Worm (Caenorhabditis elegans): Measurements from ENCODE around the gene misc-1.
A peak's percentile ranks its signal among the peaks of the same experiment; 100 is the strongest.

Gene misc-1

DNA sequence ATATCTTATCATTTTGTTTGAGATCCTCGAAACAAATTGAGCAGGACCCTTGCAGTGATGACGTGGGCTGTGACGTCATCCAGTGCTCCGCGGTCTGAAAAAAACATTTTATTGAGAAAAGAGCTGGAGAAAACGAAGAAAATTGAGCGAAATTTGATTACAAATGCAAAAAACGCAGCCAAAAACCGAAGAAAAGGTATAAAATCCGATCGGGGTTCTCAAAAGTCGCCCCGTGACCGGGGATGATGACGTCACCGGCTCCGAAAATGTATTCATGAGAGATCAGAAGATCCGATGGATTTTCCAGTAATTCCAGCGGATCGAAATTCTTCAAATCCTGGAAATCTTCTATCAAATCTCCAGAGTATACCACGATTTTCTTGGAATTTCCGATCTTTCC, 3.9 kb upstream of the misc-1 start, which contains the start of gene trul-1:
Gene trul-1 (minus strand): TSS at position 101 of the 400 bp plus-strand sequence.
- TF ChIP-seq lin-39 (tag; optimal IDR thresholded peaks at IDR 0.05) (no peak), zag-1 (tag; optimal IDR thresholded peaks at IDR 0.05) (no peak), mdl-1 (tag; optimal IDR thresholded peaks at IDR 0.05) (no peak), fkh-10 (GFP tag; optimal IDR thresholded peaks at IDR 0.05) (no peak), elt-1 (tag; optimal IDR thresholded peaks at IDR 0.05) (no peak), egl-5 (tag; optimal IDR thresholded peaks at IDR 0.05) (no peak), jun-1 (tag; optimal IDR thresholded peaks at IDR 0.05) (no peak), ceh-82 (tag; optimal IDR thresholded peaks at IDR 0.05) (no peak), ceh-28 (tag; optimal IDR thresholded peaks at IDR 0.05) (no peak), ZK546.5 (tag; optimal IDR thresholded peaks at IDR 0.05) (no peak), daf-12 (tag; optimal IDR thresholded peaks at IDR 0.05) (no peak), fkh-2 (tag; optimal IDR thresholded peaks at IDR 0.05) (no peak), ceh-16 (tag; optimal IDR thresholded peaks at IDR 0.05) (no peak), nhr-76 (tag; optimal IDR thresholded peaks at IDR 0.05) (no peak), mml-1 (tag; optimal IDR thresholded peaks at IDR 0.05) (no peak), nhr-28 (tag; optimal IDR thresholded peaks at IDR 0.05) (no peak)

DNA sequence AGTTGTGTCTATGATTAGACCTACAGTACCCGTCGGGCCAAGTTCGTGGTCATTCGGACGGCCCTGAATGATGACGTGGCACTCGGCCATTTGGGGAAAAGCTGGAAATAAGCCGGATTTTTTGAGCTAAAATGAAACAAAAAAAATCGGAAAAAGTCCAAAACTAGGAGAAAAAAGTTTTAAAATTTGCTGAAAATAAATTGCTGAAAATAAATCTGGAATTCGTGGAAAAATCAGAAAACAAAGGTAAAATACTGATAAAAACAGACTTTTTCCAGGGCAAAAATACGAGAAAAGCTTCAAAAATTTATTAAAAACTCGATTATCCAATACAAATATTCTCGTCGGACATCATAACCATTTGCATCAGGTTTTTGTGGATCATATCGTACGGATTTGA, 2.8 kb upstream of the misc-1 start, which contains the start of gene B0432.9:
Gene B0432.9 (minus strand): TSS at position 101 of the 400 bp plus-strand sequence.
- no peak for TF ChIP-seq ztf-11 (tag; optimal IDR thresholded peaks at IDR 0.05)

DNA sequence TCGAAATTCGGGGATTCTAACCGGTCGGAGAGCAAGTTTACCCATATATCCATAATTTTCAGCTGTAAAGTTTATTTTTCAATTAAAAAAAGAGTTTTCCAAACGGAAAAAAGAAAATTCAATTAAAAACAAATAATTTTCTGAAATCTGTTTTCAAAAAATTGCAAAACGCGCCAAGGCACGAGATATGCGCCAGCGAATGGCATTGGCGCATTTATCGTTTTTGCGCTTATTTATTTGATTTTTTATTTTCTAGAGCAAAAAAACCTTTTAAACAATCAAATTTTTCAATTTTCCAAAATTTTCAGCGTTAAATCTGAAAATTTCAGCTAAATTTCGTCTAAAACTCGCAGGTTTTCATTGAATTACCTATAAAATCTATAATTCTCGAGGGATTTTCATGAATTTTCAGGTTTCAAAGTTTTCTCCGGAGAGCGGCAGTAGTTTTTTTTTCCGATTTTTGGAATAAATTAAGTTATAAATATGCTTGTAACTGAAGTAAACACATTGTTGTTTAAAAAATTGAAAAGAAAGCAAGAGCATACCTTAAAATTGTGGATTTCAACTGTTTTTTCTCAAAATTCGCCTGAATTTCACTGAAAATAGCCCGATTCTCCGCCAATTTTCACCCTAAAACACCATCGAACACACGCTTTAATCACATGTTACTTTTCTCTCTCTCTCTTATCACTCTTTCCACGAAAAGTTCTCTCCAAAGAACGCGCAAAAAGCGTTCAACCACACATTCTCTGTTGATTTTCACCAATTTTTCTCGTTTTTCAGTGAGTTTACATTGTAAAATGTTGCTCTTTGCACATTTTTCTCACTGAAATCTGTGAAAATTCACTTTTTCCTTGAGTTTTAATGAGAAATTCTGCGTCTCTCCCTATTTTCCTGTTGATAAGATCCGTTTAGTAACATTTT, 536 bp upstream of the misc-1 start, which contains the start of gene B0432.10:
Gene B0432.10 (minus strand): TSS at position 649 of the 924 bp plus-strand sequence.
- TF ChIP-seq ama-1 (optimal IDR thresholded peaks at IDR 0.05) (peak; percentile 40), nhr-25 (tag; optimal IDR thresholded peaks at IDR 0.05) (peak; percentile 57), nfya-1 (tag; optimal IDR thresholded peaks at IDR 0.05; ENCODE audit: insufficient read depth) (peak; percentile 88), nhr-23 (tag; optimal IDR thresholded peaks at IDR 0.05) (peak; percentile 90), pha-4 (tag; optimal IDR thresholded peaks at IDR 0.05) (peak; percentile 94), lsy-12 (tag; optimal IDR thresholded peaks at IDR 0.05) (peak; percentile 42), elt-1 (tag; optimal IDR thresholded peaks at IDR 0.05) (no peak), ceh-28 (tag; optimal IDR thresholded peaks at IDR 0.05) (peak; percentile 18), lin-39 (tag; optimal IDR thresholded peaks at IDR 0.05) (peak; percentile 26), lin-15B (tag; optimal IDR thresholded peaks at IDR 0.05) (peak; percentile 92), ceh-82 (tag; optimal IDR thresholded peaks at IDR 0.05) (peak; percentile 47), nhr-43 (tag; optimal IDR thresholded peaks at IDR 0.05; ENCODE audit: poor library complexity, severe bottlenecking) (no peak), pqm-1 (tag; optimal IDR thresholded peaks at IDR 0.05) (peak; percentile 91), R02D3.7 (tag; optimal IDR thresholded peaks at IDR 0.05) (peak; percentile 56), hmg-11 (tag; optimal IDR thresholded peaks at IDR 0.05) (peak; percentile 18), unc-62 (GFP tag; optimal IDR thresholded peaks at IDR 0.05) (no peak), nhr-237 (tag; optimal IDR thresholded peaks at IDR 0.05) (no peak), fkh-10 (GFP tag; optimal IDR thresholded peaks at IDR 0.05) (peak; percentile 8), skn-1 (tag; optimal IDR thresholded peaks at IDR 0.05) (peak; percentile 69), elt-3 (tag; optimal IDR thresholded peaks at IDR 0.05) (no peak), egl-5 (tag; optimal IDR thresholded peaks at IDR 0.05) (peak; percentile 58), snpc-4 (tag; optimal IDR thresholded peaks at IDR 0.05) (peak; percentile 91), nhr-67 (tag; optimal IDR thresholded peaks at IDR 0.05) (no peak), elt-2 (tag; optimal IDR thresholded peaks at IDR 0.05) (peak; percentile 32)

DNA sequence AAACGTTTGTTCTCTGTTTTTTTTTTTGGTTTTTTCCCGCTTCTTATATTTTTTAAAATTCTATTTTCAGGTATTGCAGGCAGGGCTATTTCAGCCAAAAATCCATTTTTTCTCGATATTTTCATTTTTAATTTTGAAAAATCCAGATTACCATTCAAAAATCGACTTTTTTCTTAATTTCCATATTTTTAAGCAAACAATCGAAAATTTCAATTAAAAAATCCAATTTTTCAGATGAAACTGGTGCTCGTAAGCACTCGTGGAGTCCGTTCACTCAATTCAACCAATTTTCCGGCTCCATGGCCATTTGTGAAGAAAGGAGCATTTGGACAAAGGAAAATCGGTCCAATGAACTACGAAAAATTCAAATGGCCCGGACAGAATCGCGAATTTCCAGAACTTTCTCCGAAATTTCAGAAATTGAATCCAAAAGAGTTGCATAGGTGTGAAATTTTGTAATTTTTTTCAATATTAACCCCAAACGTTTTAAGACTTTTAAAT, 2.3 kb downstream of the misc-1 start, which contains the start of gene mrpl-41:
Gene mrpl-41 (plus strand): TSS at position 235 of the 501 bp plus-strand sequence.
- TF ChIP-seq nhr-76 (tag; optimal IDR thresholded peaks at IDR 0.05): no peak
- TF ChIP-seq ztf-4 (tag; optimal IDR thresholded peaks at IDR 0.05): no peak
- peak; percentile 4 for TF ChIP-seq elt-2 (tag; optimal IDR thresholded peaks at IDR 0.05)
- no peak for TF ChIP-seq nhr-77 (tag; optimal IDR thresholded peaks at IDR 0.05)
- no peak for TF ChIP-seq skn-1 (tag; optimal IDR thresholded peaks at IDR 0.05)
- TF ChIP-seq lsy-12 (tag; optimal IDR thresholded peaks at IDR 0.05): peak; percentile 7
- TF ChIP-seq ama-1 (optimal IDR thresholded peaks at IDR 0.05): peak; percentile 17
- peak; percentile 48 for TF ChIP-seq nhr-43 (tag; optimal IDR thresholded peaks at IDR 0.05; ENCODE audit: poor library complexity, severe bottlenecking)

All from whole organism, L3 larva.